Worm (Caenorhabditis elegans) whole organism, young adult: ENCODE measurements around the gene nac-1.

Experiments used
- K11D2.4 ChIP-seq: fragments of 200-800 bp; sonication (Bioruptor generic); IDR thresholded peaks from 2 replicates; pipeline ENCODE4 v1.3.6; 2022; ENCODE audit warnings: missing genetic modification reagents, missing genetic modification characterization, missing compliant biosample characterization
- K12H6.12 ChIP-seq: fragments of 200-800 bp; sonication (Bioruptor generic); optimal IDR thresholded peaks from 2 replicates; lab custom pipeline; 2018; ENCODE audit warnings: mild to moderate bottlenecking, missing genetic modification characterization, missing compliant biosample characterization
- T07F8.4 ChIP-seq: sonication (generic microtip); optimal IDR thresholded peaks from 2 replicates; lab custom pipeline; 2016; ENCODE audit warnings: mild to moderate bottlenecking, missing genetic modification characterization, moderate library complexity, missing compliant biosample characterization
- Y79H2A.3 ChIP-seq: fragments of 200-800 bp; sonication (Bioruptor generic); conservative IDR thresholded peaks from 2 replicates; pipeline ENCODE4 v1.3.6; 2022; ENCODE audit warnings: missing genetic modification reagents, missing genetic modification characterization, missing compliant biosample characterization
- Y95B8A.8 ChIP-seq: fragments of 200-800 bp; sonication (Bioruptor generic); IDR thresholded peaks from 2 replicates; pipeline ENCODE4 v1.3.6; 2022; ENCODE audit warnings: missing genetic modification reagents, missing genetic modification characterization, missing compliant biosample characterization
- akir-1 ChIP-seq: fragments of 200-800 bp; sonication (Bioruptor generic); optimal IDR thresholded peaks from 2 replicates; lab custom pipeline; 2018; ENCODE audit warnings: mild to moderate bottlenecking, missing genetic modification characterization, moderate library complexity, missing compliant biosample characterization
- aptf-3 ChIP-seq: fragments of 200-800 bp; sonication (Bioruptor generic); IDR thresholded peaks from 2 replicates; pipeline ENCODE4 v1.3.6; 2022; ENCODE audit warnings: missing genetic modification characterization, missing compliant biosample characterization
- attf-6 ChIP-seq: fragments of 200-800 bp; sonication (Bioruptor generic); IDR thresholded peaks from 2 replicates; pipeline ENCODE4 v1.3.6; 2022; ENCODE audit warnings: missing genetic modification reagents, missing genetic modification characterization, missing compliant biosample characterization
- cebp-2 ChIP-seq: fragments of 200-800 bp; sonication (Bioruptor generic); IDR thresholded peaks from 2 replicates; pipeline ENCODE4 v1.3.6; 2022; ENCODE audit warnings: missing genetic modification characterization, missing compliant biosample characterization
- ceh-27 ChIP-seq: fragments of 200-800 bp; sonication (Bioruptor generic); optimal IDR thresholded peaks from 2 replicates; lab custom pipeline; 2018; ENCODE audit warnings: mild to moderate bottlenecking, missing genetic modification characterization, moderate library complexity, missing compliant biosample characterization
- die-1 ChIP-seq: sonication (generic microtip); optimal IDR thresholded peaks from 2 replicates; lab custom pipeline; 2016; ENCODE audit warnings: missing genotype, mild to moderate bottlenecking, missing genetic modification characterization, missing compliant biosample characterization
- dox-1 ChIP-seq: fragments of 200-800 bp; sonication (Bioruptor generic); IDR thresholded peaks from 2 replicates; pipeline ENCODE4 v1.3.6; 2022; ENCODE audit warnings: missing genetic modification reagents, missing genetic modification characterization, missing compliant biosample characterization
- efl-1 ChIP-seq: fragments of 150-350 bp; optimal IDR thresholded peaks from 2 replicates; lab custom pipeline; 2014; ENCODE audit warnings: missing biosample characterization, missing genetic modification reagents, missing genetic modification characterization
- egl-44 ChIP-seq: fragments of 200-800 bp; sonication (Bioruptor generic); IDR thresholded peaks from 2 replicates; pipeline ENCODE4 v1.3.6; 2022; ENCODE audit warnings: missing genetic modification reagents, missing genetic modification characterization, missing compliant biosample characterization
- egrh-3 ChIP-seq: fragments of 200-800 bp; sonication (Bioruptor generic); IDR thresholded peaks from 2 replicates; pipeline ENCODE4 v1.3.6; 2022; ENCODE audit warnings: missing genetic modification reagents, missing genetic modification characterization, missing compliant biosample characterization
- ets-4 ChIP-seq: fragments of 200-800 bp; sonication (Bioruptor generic); optimal IDR thresholded peaks from 2 replicates; lab custom pipeline; 2018; ENCODE audit warnings: mild to moderate bottlenecking, missing genetic modification characterization, missing compliant biosample characterization
- hmg-20 ChIP-seq: fragments of 200-800 bp; sonication (Bioruptor generic); IDR thresholded peaks from 2 replicates; pipeline ENCODE4 v1.3.6; 2022; ENCODE audit warnings: missing genetic modification reagents, missing genetic modification characterization, missing compliant biosample characterization
- hsf-1 ChIP-seq: fragments of 200-800 bp; sonication (Bioruptor generic); IDR thresholded peaks from 2 replicates; pipeline ENCODE4 v1.3.6; 2022; ENCODE audit warnings: missing genetic modification reagents, missing genetic modification characterization, missing compliant biosample characterization
- lsl-1 ChIP-seq: fragments of 200-800 bp; sonication (Bioruptor generic); optimal IDR thresholded peaks from 2 replicates; lab custom pipeline; 2018; ENCODE audit warnings: mild to moderate bottlenecking, missing genetic modification characterization, moderate library complexity, missing compliant biosample characterization
- madf-6 ChIP-seq: fragments of 200-800 bp; sonication (Bioruptor generic); IDR thresholded peaks from 2 replicates; pipeline ENCODE4 v1.3.6; 2022; ENCODE audit warnings: missing genetic modification reagents, missing genetic modification characterization, missing compliant biosample characterization
- madf-8 ChIP-seq: fragments of 200-800 bp; sonication (Bioruptor generic); conservative IDR thresholded peaks from 2 replicates; pipeline ENCODE4 v1.3.6; 2022; ENCODE audit warnings: missing genetic modification reagents, missing genetic modification characterization, missing compliant biosample characterization
- nhr-120 ChIP-seq: fragments of 200-800 bp; sonication (Bioruptor generic); IDR thresholded peaks from 2 replicates; pipeline ENCODE4 v1.3.6; 2022; ENCODE audit warnings: missing genetic modification characterization, missing compliant biosample characterization
- nhr-179 ChIP-seq: sonication (generic microtip); optimal IDR thresholded peaks from 2 replicates; lab custom pipeline; 2016; ENCODE audit warnings: mild to moderate bottlenecking, missing genetic modification characterization, missing compliant biosample characterization
- nhr-90 ChIP-seq: sonication (generic microtip); optimal IDR thresholded peaks from 2 replicates; lab custom pipeline; 2016; ENCODE audit warnings: missing genotype, mild to moderate bottlenecking, missing genetic modification characterization, missing compliant biosample characterization
- pbrm-1 ChIP-seq: fragments of 200-800 bp; sonication (Bioruptor generic); IDR thresholded peaks from 2 replicates; pipeline ENCODE4 v1.3.6; 2022; ENCODE audit warnings: missing genetic modification reagents, missing genetic modification characterization, missing compliant biosample characterization
- rcor-1 ChIP-seq: fragments of 200-800 bp; sonication (Bioruptor generic); IDR thresholded peaks from 2 replicates; pipeline ENCODE4 v1.3.6; 2022; ENCODE audit warnings: missing genetic modification reagents, missing genetic modification characterization, missing compliant biosample characterization
- rec-8 ChIP-seq, 2 experiments: sonication (generic microtip); optimal IDR thresholded peaks; 2 replicates each; lab custom pipeline; 2016; ENCODE audit warnings: mild to moderate bottlenecking in 2 of 2, missing genetic modification characterization in 2 of 2, missing genetic modification reagents in 2 of 2, missing genotype in 2 of 2, missing biosample characterization in 1 of 2, missing compliant biosample characterization in 1 of 2, moderate library complexity in 1 of 2
- sea-2 ChIP-seq: fragments of 200-800 bp; sonication (Bioruptor generic); IDR thresholded peaks from 2 replicates; pipeline ENCODE4 v1.3.6; 2022; ENCODE audit warnings: missing genetic modification characterization, missing compliant biosample characterization
- snpc-4 ChIP-seq, 5 experiments: fragments of 150-350 bp in 1 of 5; sonication (generic microtip) in 4 of 5; optimal IDR thresholded peaks; 2 replicates each; lab custom pipeline; 2014 to 2018; ENCODE audit warnings: missing genetic modification characterization in 5 of 5, missing biosample characterization in 3 of 5, antibody characterized with exemption in 2 of 5, mild to moderate bottlenecking in 2 of 5, missing compliant biosample characterization in 2 of 5, missing genotype in 2 of 5, moderate library complexity in 2 of 5, missing genetic modification reagents in 1 of 5
- sptf-2 ChIP-seq: fragments of 200-800 bp; sonication (Bioruptor generic); optimal IDR thresholded peaks from 2 replicates; lab custom pipeline; 2018; ENCODE audit warnings: mild to moderate bottlenecking, missing genetic modification characterization, missing compliant biosample characterization
- tbp1 ChIP-seq: fragments of 200-800 bp; sonication (Bioruptor generic); optimal IDR thresholded peaks from 2 replicates; lab custom pipeline; 2018; ENCODE audit warnings: mild to moderate bottlenecking, missing genetic modification characterization, missing compliant biosample characterization
- tlf-1 ChIP-seq: fragments of 200-800 bp; sonication (Bioruptor generic); optimal IDR thresholded peaks from 2 replicates; lab custom pipeline; 2018; ENCODE audit warnings: mild to moderate bottlenecking, missing genetic modification characterization, missing compliant biosample characterization
- unc-130 ChIP-seq: sonication (generic microtip); optimal IDR thresholded peaks from 2 replicates; lab custom pipeline; 2016; ENCODE audit warnings: missing genetic modification reagents, missing genetic modification characterization, missing compliant biosample characterization
- zfh-2 ChIP-seq: fragments of 200-800 bp; sonication (Bioruptor generic); conservative IDR thresholded peaks from 2 replicates; pipeline ENCODE4 v1.3.6; 2022; ENCODE audit warnings: missing genetic modification reagents, missing genetic modification characterization, missing compliant biosample characterization
- ztf-22 ChIP-seq: fragments of 200-800 bp; sonication (Bioruptor generic); optimal IDR thresholded peaks from 2 replicates; lab custom pipeline; 2018; ENCODE audit warnings: mild to moderate bottlenecking, missing genetic modification characterization, moderate library complexity, missing compliant biosample characterization
- ztf-6 ChIP-seq: fragments of 200-800 bp; sonication (Bioruptor generic); IDR thresholded peaks from 2 replicates; pipeline ENCODE4 v1.3.6; 2022; ENCODE audit warnings: missing genetic modification reagents, missing genetic modification characterization, missing compliant biosample characterization

Gene nac-1

ce11 chrX:14861752-14862151 is 33.2 kb upstream of the nac-1 start, which contains the start of gene dmd-4:
Gene dmd-4, minus strand, starts transcription at chrX:14861852.
- TF ChIP-seq zfh-2: no peak
- TF ChIP-seq dox-1 (GFP tag; lab: Robert Waterston, UW): no peak
- no peak for TF ChIP-seq efl-1 (GFP tag; lab: Kevin White, UChicago)
- TF ChIP-seq nhr-120 (GFP tag; lab: Robert Waterston, UW): no peak
- TF ChIP-seq rcor-1 (GFP tag; lab: Robert Waterston, UW): no peak
- no peak for TF ChIP-seq Y79H2A.3
- no peak for TF ChIP-seq K12H6.12
- no peak for TF ChIP-seq egl-44 (GFP tag; lab: Robert Waterston, UW)
- no peak for TF ChIP-seq akir-1 (GFP tag; lab: Kevin White, UChicago)
- TF ChIP-seq nhr-90: no peak
- no peak for TF ChIP-seq lsl-1 (GFP tag; lab: Kevin White, UChicago)
- no peak for TF ChIP-seq Y95B8A.8 (GFP tag; lab: Robert Waterston, UW)
- TF ChIP-seq madf-6 (GFP tag; lab: Robert Waterston, UW): no peak
- no peak for TF ChIP-seq sea-2
- no peak for TF ChIP-seq ztf-22 (GFP tag; lab: Kevin White, UChicago)
- no peak for TF ChIP-seq ets-4 (GFP tag; lab: Kevin White, UChicago)
- no peak for TF ChIP-seq aptf-3
- no peak for TF ChIP-seq tbp1 (GFP tag; lab: Kevin White, UChicago)
- TF ChIP-seq snpc-4 (GFP tag; optimal IDR thresholded peaks at IDR 0.05; lab: Kevin White, UChicago): no peak
- TF ChIP-seq snpc-4 (tag; optimal IDR thresholded peaks at IDR 0.05; lab: Kevin White, UChicago): no peak

ce11 chrX:14865744-14866143 is 29.2 kb upstream of the nac-1 start, which contains the start of gene C27C12.3:
Gene C27C12.3, minus strand, starts transcription at chrX:14865844.
- TF ChIP-seq ceh-27 (GFP tag; lab: Kevin White, UChicago) (no peak), K11D2.4 (GFP tag; lab: Robert Waterston, UW) (no peak), pbrm-1 (GFP tag; lab: Robert Waterston, UW) (no peak), hmg-20 (GFP tag; lab: Robert Waterston, UW) (no peak), rec-8 (tag; optimal IDR thresholded peaks at IDR 0.05; lab: Kevin White, UChicago) (no peak), nhr-120 (GFP tag; lab: Robert Waterston, UW) (no peak), cebp-2 (GFP tag; lab: Robert Waterston, UW) (no peak), ets-4 (GFP tag; lab: Kevin White, UChicago) (no peak), sptf-2 (GFP tag; lab: Kevin White, UChicago) (no peak), ztf-6 (GFP tag; lab: Robert Waterston, UW) (no peak), nhr-179 (tag; lab: Kevin White, UChicago) (no peak), unc-130 (GFP tag; lab: Kevin White, UChicago) (no peak), lsl-1 (GFP tag; lab: Kevin White, UChicago) (no peak), T07F8.4 (tag; lab: Kevin White, UChicago) (no peak), attf-6 (no peak), madf-8 (GFP tag; lab: Robert Waterston, UW) (no peak), K12H6.12 (no peak), die-1 (tag; lab: Kevin White, UChicago) (no peak), hsf-1 (GFP tag; lab: Robert Waterston, UW) (no peak), egrh-3 (GFP tag; lab: Robert Waterston, UW) (no peak)

ce11 chrX:14868200-14868599 is 26.7 kb upstream of the nac-1 start, which contains the start of gene F31F6.1:
Gene F31F6.1, minus strand, starts transcription at chrX:14868300.
- no peak for TF ChIP-seq tlf-1
- TF ChIP-seq, all 124 proteins: peak for 0
